Fruit fly (Drosophila melanogaster) whole organism, embryonic: ENCODE data around the gene bwa.

Experiments
- Adf1 ChIP-seq: fragments of 200-800 bp; sonication (Bioruptor generic); IDR thresholded peaks from 2 replicates; pipeline ENCODE4 v1.3.6; 2022; ENCODE audit warnings: missing biosample characterization, missing genetic modification characterization
- BEAF-32 ChIP-seq: fragments of 200-800 bp; sonication (Bioruptor generic); optimal IDR thresholded peaks from 3 replicates; lab custom pipeline; 2017; ENCODE audit warnings: missing biosample characterization, missing genetic modification characterization, mild to moderate bottlenecking, moderate library complexity, missing genetic modification reagents
- CG10267 ChIP-seq: fragments of 200-800 bp; sonication (Bioruptor generic); optimal IDR thresholded peaks from 2 replicates; lab custom pipeline; 2018; ENCODE audit warnings: missing biosample characterization, mild to moderate bottlenecking, missing genetic modification characterization, moderate library complexity
- CG10543 ChIP-seq: fragments of 200-800 bp; sonication (Bioruptor generic); optimal IDR thresholded peaks from 3 replicates; lab custom pipeline; 2017; ENCODE audit warnings: missing biosample characterization, mild to moderate bottlenecking, missing genetic modification characterization, moderate library complexity
- CG10565 ChIP-seq: fragments of 200-800 bp; sonication (Bioruptor generic); optimal IDR thresholded peaks from 3 replicates; lab custom pipeline; 2016; ENCODE audit warnings: missing biosample characterization, mild to moderate bottlenecking, missing genetic modification characterization
- CG11695 ChIP-seq: fragments of 200-800 bp; sonication (Bioruptor generic); IDR thresholded peaks from 3 replicates; pipeline ENCODE4 v1.3.6; 2022; ENCODE audit warnings: missing biosample characterization, missing genetic modification characterization
- CG12219 ChIP-seq: fragments of 200-800 bp; sonication (Bioruptor generic); optimal IDR thresholded peaks from 3 replicates; lab custom pipeline; 2018; ENCODE audit warnings: missing biosample characterization, mild to moderate bottlenecking, missing genetic modification characterization
- CG12299 ChIP-seq: fragments of 200-800 bp; sonication (Bioruptor generic); optimal IDR thresholded peaks from 2 replicates; lab custom pipeline; 2018; ENCODE audit warnings: missing biosample characterization, mild to moderate bottlenecking, missing genetic modification characterization
- CG12659 ChIP-seq: fragments of 200-800 bp; sonication (Bioruptor generic); optimal IDR thresholded peaks from 3 replicates; lab custom pipeline; 2017; ENCODE audit warnings: mild to moderate bottlenecking, missing biosample characterization, missing genetic modification reagents, missing genetic modification characterization
- CG17359 ChIP-seq: fragments of 200-800 bp; sonication (Bioruptor generic); optimal IDR thresholded peaks from 3 replicates; lab custom pipeline; 2018; ENCODE audit warnings: missing biosample characterization, mild to moderate bottlenecking, missing genetic modification characterization, moderate library complexity
- CG18262 ChIP-seq: fragments of 200-800 bp; optimal IDR thresholded peaks from 3 replicates; lab custom pipeline; 2019; ENCODE audit warnings: missing biosample characterization, mild to moderate bottlenecking, missing genetic modification characterization, moderate library complexity
- CG18619 ChIP-seq: fragments of 200-800 bp; sonication (Bioruptor generic); optimal IDR thresholded peaks from 3 replicates; lab custom pipeline; 2017; ENCODE audit warnings: missing biosample characterization, mild to moderate bottlenecking, missing genetic modification characterization
- CG2116 ChIP-seq: fragments of 200-800 bp; sonication (Bioruptor generic); optimal IDR thresholded peaks from 3 replicates; lab custom pipeline; 2018; ENCODE audit warnings: missing biosample characterization, mild to moderate bottlenecking, missing genetic modification characterization
- CG2129 ChIP-seq: fragments of 200-800 bp; sonication (Bioruptor generic); IDR thresholded peaks from 2 replicates; pipeline ENCODE4 v1.3.6; 2022; ENCODE audit warnings: missing biosample characterization, missing genetic modification characterization; ENCODE audit not compliant: partially characterized antibody
- CG30403 ChIP-seq: fragments of 200-800 bp; sonication (Bioruptor generic); optimal IDR thresholded peaks from 3 replicates; lab custom pipeline; 2016; ENCODE audit warnings: missing biosample characterization, missing genetic modification characterization
- CG34376 ChIP-seq: fragments of 200-800 bp; sonication (Bioruptor generic); optimal IDR thresholded peaks from 2 replicates; lab custom pipeline; 2018; ENCODE audit warnings: missing biosample characterization, mild to moderate bottlenecking, missing genetic modification characterization
- CG6683 ChIP-seq: fragments of 200-800 bp; sonication (Bioruptor generic); optimal IDR thresholded peaks from 2 replicates; lab custom pipeline; 2017; ENCODE audit warnings: missing biosample characterization, mild to moderate bottlenecking, missing genetic modification characterization, missing genetic modification reagents
- CG6854 ChIP-seq: fragments of 200-800 bp; sonication (Bioruptor generic); optimal IDR thresholded peaks from 3 replicates; lab custom pipeline; 2017; ENCODE audit warnings: missing biosample characterization, mild to moderate bottlenecking, missing genetic modification characterization
- CG7839 ChIP-seq: fragments of 200-800 bp; sonication (Bioruptor generic); optimal IDR thresholded peaks from 3 replicates; lab custom pipeline; 2018; ENCODE audit warnings: missing biosample characterization, mild to moderate bottlenecking, missing genetic modification characterization, moderate library complexity
- CG8924 ChIP-seq: fragments of 200-800 bp; optimal IDR thresholded peaks from 3 replicates; lab custom pipeline; 2019; ENCODE audit warnings: missing biosample characterization, mild to moderate bottlenecking, missing genetic modification characterization, moderate library complexity
- Doc3 ChIP-seq: fragments of 200-800 bp; sonication (Bioruptor generic); IDR thresholded peaks from 3 replicates; pipeline ENCODE4 v1.3.6; 2022; ENCODE audit warnings: missing biosample characterization, missing genetic modification characterization; ENCODE audit not compliant: partially characterized antibody
- E2f2 ChIP-seq: fragments of 200-800 bp; sonication (Bioruptor generic); IDR thresholded peaks from 2 replicates; pipeline ENCODE4 v1.3.6; 2022; ENCODE audit warnings: missing biosample characterization, missing genetic modification characterization
- Fer3 ChIP-seq: fragments of 200-800 bp; sonication (Bioruptor generic); optimal IDR thresholded peaks from 2 replicates; lab custom pipeline; 2018; ENCODE audit warnings: missing biosample characterization, mild to moderate bottlenecking, missing genetic modification characterization, moderate library complexity
- Hsf ChIP-seq: fragments of 200-800 bp; sonication (Bioruptor generic); optimal IDR thresholded peaks from 3 replicates; lab custom pipeline; 2016; ENCODE audit warnings: missing biosample characterization, missing genetic modification characterization
- Jarid2 ChIP-seq: fragments of 200-800 bp; sonication (Bioruptor generic); optimal IDR thresholded peaks from 3 replicates; lab custom pipeline; 2017; ENCODE audit warnings: mild to moderate bottlenecking, missing biosample characterization, missing genetic modification reagents, missing genetic modification characterization
- Mad ChIP-seq: fragments of 200-800 bp; sonication (Bioruptor generic); optimal IDR thresholded peaks from 2 replicates; lab custom pipeline; 2016; ENCODE audit warnings: missing biosample characterization, missing genetic modification characterization
- Mrtf ChIP-seq: fragments of 200-800 bp; sonication (Bioruptor generic); IDR thresholded peaks from 3 replicates; pipeline ENCODE4 v1.3.6; 2022; ENCODE audit warnings: missing biosample characterization, missing genetic modification characterization
- Nf-YB ChIP-seq: fragments of 200-800 bp; sonication (Bioruptor generic); optimal IDR thresholded peaks from 3 replicates; lab custom pipeline; 2019; ENCODE audit warnings: missing biosample characterization, mild to moderate bottlenecking, missing genetic modification characterization, moderate library complexity
- Rfx ChIP-seq: fragments of 200-800 bp; sonication (Bioruptor generic); IDR thresholded peaks from 2 replicates; pipeline ENCODE4 v1.3.6; 2022; ENCODE audit warnings: missing biosample characterization, missing genetic modification characterization
- Sry-β ChIP-seq: fragments of 200-800 bp; sonication (Bioruptor generic); optimal IDR thresholded peaks from 2 replicates; lab custom pipeline; 2018; ENCODE audit warnings: missing biosample characterization, mild to moderate bottlenecking, missing genetic modification characterization, moderate library complexity
- TFAM ChIP-seq: fragments of 200-800 bp; sonication (Bioruptor generic); optimal IDR thresholded peaks from 2 replicates; lab custom pipeline; 2017; ENCODE audit warnings: missing biosample characterization, missing genetic modification characterization, inconsistent platforms
- abd-A ChIP-seq: fragments of 200-800 bp; sonication (Bioruptor generic); optimal IDR thresholded peaks from 3 replicates; lab custom pipeline; 2019; ENCODE audit warnings: missing biosample characterization, mild to moderate bottlenecking, missing genetic modification characterization, moderate library complexity
- ap ChIP-seq: fragments of 200-800 bp; sonication (Bioruptor generic); IDR thresholded peaks from 2 replicates; pipeline ENCODE4 v1.3.6; 2022; ENCODE audit warnings: missing biosample characterization, missing genetic modification characterization
- ato ChIP-seq: fragments of 200-800 bp; sonication (Bioruptor generic); IDR thresholded peaks from 2 replicates; pipeline ENCODE4 v1.3.6; 2022; ENCODE audit warnings: missing biosample characterization, missing genetic modification characterization; ENCODE audit not compliant: partially characterized antibody
- croc ChIP-seq: fragments of 200-800 bp; sonication (Bioruptor generic); conservative IDR thresholded peaks from 3 replicates; pipeline ENCODE4 v1.3.6; 2022; ENCODE audit warnings: missing biosample characterization, missing genetic modification characterization
- dm ChIP-seq: fragments of 200-800 bp; sonication (Bioruptor generic); optimal IDR thresholded peaks from 3 replicates; lab custom pipeline; 2016; ENCODE audit warnings: missing biosample characterization, missing genetic modification characterization
- dpn ChIP-seq, 2 experiments: fragments of 200-800 bp; sonication (Bioruptor generic); optimal IDR thresholded peaks; 3 replicates each; lab custom pipeline; 2016; ENCODE audit warnings: missing biosample characterization in 2 of 2, missing genetic modification characterization in 2 of 2
- fd64A ChIP-seq: fragments of 200-800 bp; sonication (Bioruptor generic); optimal IDR thresholded peaks from 3 replicates; lab custom pipeline; 2018; ENCODE audit warnings: missing biosample characterization, mild to moderate bottlenecking, missing genetic modification characterization
- gcm2 ChIP-seq: fragments of 200-800 bp; sonication (Bioruptor generic); optimal IDR thresholded peaks from 2 replicates; lab custom pipeline; 2016; ENCODE audit warnings: missing biosample characterization, missing genetic modification characterization
- gem ChIP-seq: fragments of 200-800 bp; sonication (Bioruptor generic); optimal IDR thresholded peaks from 2 replicates; lab custom pipeline; 2019; ENCODE audit warnings: missing biosample characterization, mild to moderate bottlenecking, missing genetic modification characterization, moderate library complexity
- nerfin-2 ChIP-seq: fragments of 200-800 bp; sonication (Bioruptor generic); IDR thresholded peaks from 2 replicates; pipeline ENCODE4 v1.3.6; 2022; ENCODE audit warnings: missing biosample characterization, missing genetic modification characterization; ENCODE audit not compliant: partially characterized antibody
- nmo ChIP-seq: fragments of 200-800 bp; sonication (Bioruptor generic); optimal IDR thresholded peaks from 2 replicates; lab custom pipeline; 2018; ENCODE audit warnings: missing biosample characterization, mild to moderate bottlenecking, missing genetic modification characterization, moderate library complexity
- pzg ChIP-seq: fragments of 200-800 bp; sonication (Bioruptor generic); optimal IDR thresholded peaks from 3 replicates; lab custom pipeline; 2018; ENCODE audit warnings: missing biosample characterization, mild to moderate bottlenecking, missing genetic modification characterization, moderate library complexity
- sc ChIP-seq, 3 experiments: fragments of >200 bp in 2 of 3; fragments of 200-800 bp in 1 of 3; sonication (Bioruptor generic) in 1 of 3; optimal IDR thresholded peaks; 2 replicates in 2 of 3; 3 replicates in 1 of 3; lab custom pipeline; 2017; ENCODE audit warnings: mild to moderate bottlenecking in 1 of 3, missing biosample characterization in 1 of 3, missing genetic modification characterization in 1 of 3, missing genetic modification reagents in 1 of 3
- tx ChIP-seq: fragments of 200-800 bp; sonication (Bioruptor generic); optimal IDR thresholded peaks from 2 replicates; lab custom pipeline; 2016; ENCODE audit warnings: missing biosample characterization, missing genetic modification characterization
- vvl ChIP-seq: fragments of 200-800 bp; sonication (Bioruptor generic); IDR thresholded peaks from 2 replicates; pipeline ENCODE4 v1.3.6; 2022; ENCODE audit warnings: missing biosample characterization, missing genetic modification characterization
- zen ChIP-seq: fragments of 200-800 bp; sonication (Bioruptor generic); optimal IDR thresholded peaks from 3 replicates; lab custom pipeline; 2018; ENCODE audit warnings: missing biosample characterization, mild to moderate bottlenecking, missing genetic modification characterization, moderate library complexity
- zen2 ChIP-seq: fragments of 200-800 bp; sonication (Bioruptor generic); IDR thresholded peaks from 3 replicates; pipeline ENCODE4 v1.3.6; 2022; ENCODE audit warnings: missing biosample characterization, missing genetic modification characterization; ENCODE audit not compliant: partially characterized antibody

The bwa gene

DNA sequence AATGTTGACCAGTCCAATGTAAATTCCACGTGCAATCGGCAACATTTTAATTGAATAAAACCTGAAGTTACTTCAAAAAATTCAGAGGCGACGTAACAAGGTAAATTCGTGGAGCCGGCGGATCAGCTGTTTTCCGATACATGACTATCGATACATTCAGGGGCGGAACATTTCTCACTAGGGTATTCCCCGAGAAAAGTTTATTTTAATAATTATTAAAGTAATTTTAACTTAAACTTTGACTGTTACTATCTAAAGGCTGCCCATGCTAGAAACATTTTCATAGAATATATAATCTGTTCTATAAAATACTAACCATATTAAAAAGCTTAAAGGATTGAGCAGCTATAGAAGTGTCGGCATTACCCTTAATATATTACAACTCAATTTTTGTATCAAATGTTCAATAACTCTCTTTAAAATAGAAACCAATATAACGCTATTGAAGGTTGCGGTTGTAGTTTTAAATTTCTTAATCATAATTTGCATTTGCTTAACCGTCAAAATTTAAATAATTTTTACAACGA is 31.0 kb downstream of the bwa start, which contains the start of the genes mRpS18B and Kua (continued):
- TF ChIP-seq zen (tag; lab: Kevin White, UChicago) = no peak
- peak; percentile 58 for TF ChIP-seq CG17359 (tag; lab: Kevin White, UChicago)
- no peak for TF ChIP-seq Jarid2
- 0 out of 2 replicates have a peak, but pooled peaks have one; percentile 23 for TF ChIP-seq E2f2 (GFP tag; lab: Robert Waterston, UW)
- peak; percentile 69 for TF ChIP-seq CG7839 (tag; lab: Kevin White, UChicago)
- TF ChIP-seq CG12659 (GFP tag; lab: Kevin White, UChicago) = peak; percentile 67
- no peak for TF ChIP-seq dm (GFP tag; lab: Kevin White, UChicago)
- no peak for TF ChIP-seq CG10565 (GFP tag; lab: Kevin White, UChicago)
- TF ChIP-seq Mad (GFP tag; lab: Kevin White, UChicago) = peak; percentile 0
- TF ChIP-seq ato (GFP tag; lab: Robert Waterston, UW) = peak; percentile 34
- TF ChIP-seq Mrtf (GFP tag; lab: Robert Waterston, UW) = no peak
- peak; percentile 60 for TF ChIP-seq CG18262
- TF ChIP-seq BEAF-32 (GFP tag; lab: Kevin White, UChicago) = peak; percentile 71
- no peak for TF ChIP-seq gcm2 (GFP tag; lab: Kevin White, UChicago)
- TF ChIP-seq Doc3 (GFP tag; lab: Robert Waterston, UW) = peak; percentile 46; the same call in 2 of the 3 replicates
- TF ChIP-seq CG11695 (GFP tag; lab: Robert Waterston, UW) = 0 out of 3 replicates have a peak, but pooled peaks have one; percentile 11
- peak; percentile 12; the same call in 1 of the 2 replicates for TF ChIP-seq Adf1 (GFP tag; lab: Robert Waterston, UW)
- peak; percentile 85 for TF ChIP-seq Rfx
- no peak for TF ChIP-seq nerfin-2 (GFP tag; lab: Robert Waterston, UW)
- TF ChIP-seq TFAM (GFP tag; lab: Kevin White, UChicago) = no peak
- peak; percentile 43 for TF ChIP-seq CG34376 (GFP tag; lab: Kevin White, UChicago)
- 0 out of 2 replicates have a peak, but pooled peaks have one; percentile 29 for TF ChIP-seq ap (GFP tag; lab: Robert Waterston, UW)
- TF ChIP-seq tx = no peak
- peak; percentile 78 for TF ChIP-seq gem (tag; lab: Kevin White, UChicago)
- no peak for TF ChIP-seq croc (GFP tag; lab: Robert Waterston, UW)
- no peak for TF ChIP-seq sc (optimal IDR thresholded peaks at IDR 0.05; lab: Kevin White, UChicago)
- TF ChIP-seq sc (GFP tag; optimal IDR thresholded peaks at IDR 0.05; lab: Kevin White, UChicago) = no peak
- peak; percentile 53 for TF ChIP-seq Hsf (GFP tag; lab: Kevin White, UChicago)
- TF ChIP-seq CG18619 (GFP tag; lab: Kevin White, UChicago) = peak; percentile 34
- TF ChIP-seq Nf-YB (GFP tag; lab: Kevin White, UChicago) = peak; percentile 3
- TF ChIP-seq CG6683 (GFP tag; lab: Kevin White, UChicago) = no peak
- TF ChIP-seq CG10267 (tag; lab: Kevin White, UChicago) = peak; percentile 54
- TF ChIP-seq CG12219 (GFP tag; lab: Kevin White, UChicago) = no peak
- TF ChIP-seq CG6854 (GFP tag; lab: Kevin White, UChicago) = no peak
- TF ChIP-seq vvl (GFP tag; lab: Robert Waterston, UW) = peak; percentile 65
- peak; percentile 48 for TF ChIP-seq CG2116 (GFP tag; lab: Kevin White, UChicago)
- peak; percentile 44 to 53 for TF ChIP-seq dpn (GFP tag; optimal IDR thresholded peaks at IDR 0.05; lab: Kevin White, UChicago)
- TF ChIP-seq abd-A (tag; lab: Kevin White, UChicago) = no peak
- peak; percentile 63 for TF ChIP-seq CG30403 (GFP tag; lab: Kevin White, UChicago)
- TF ChIP-seq pzg (GFP tag; lab: Kevin White, UChicago) = peak; percentile 48
- TF ChIP-seq zen2 (GFP tag; lab: Robert Waterston, UW) = no peak
- TF ChIP-seq CG2129 (GFP tag; lab: Robert Waterston, UW) = peak; percentile 40
- TF ChIP-seq Fer3 (tag; lab: Kevin White, UChicago) = peak; percentile 54
- TF ChIP-seq Sry-β (GFP tag; lab: Kevin White, UChicago) = no peak
- peak; percentile 53 for TF ChIP-seq CG8924 (tag; lab: Kevin White, UChicago)
- peak; percentile 65 for TF ChIP-seq nmo (GFP tag; lab: Kevin White, UChicago)
- TF ChIP-seq CG12299 (tag; lab: Kevin White, UChicago) = peak; percentile 50
- TF ChIP-seq fd64A (GFP tag; lab: Kevin White, UChicago) = no peak
- TF ChIP-seq CG10543 (GFP tag; lab: Kevin White, UChicago) = peak; percentile 4
